Fruit fly (Drosophila melanogaster) whole organism, embryonic: ENCODE measurements around the gene CG12035.

Source experiments
- Aef1 ChIP-seq: fragments of 200-800 bp; sonication (Bioruptor generic); IDR thresholded peaks from 3 replicates; pipeline ENCODE4 v1.3.6; 2022; ENCODE audit warnings: missing biosample characterization, missing genetic modification characterization
- CG13287 ChIP-seq: fragments of 200-800 bp; sonication (Bioruptor generic); IDR thresholded peaks from 2 replicates; pipeline ENCODE4 v1.3.6; 2022; ENCODE audit warnings: missing biosample characterization, missing genetic modification characterization; ENCODE audit not compliant: partially characterized antibody
- CG8478 ChIP-seq: fragments of >200 bp; optimal IDR thresholded peaks from 2 replicates; lab custom pipeline; 2018
- Eip74EF ChIP-seq, 2 experiments: fragments of 200-800 bp in 1 of 2; fragments of >200 bp in 1 of 2; sonication (Bioruptor generic) in 1 of 2; optimal IDR thresholded peaks; 2 replicates each; lab custom pipeline; 2017 to 2019; ENCODE audit warnings: missing biosample characterization in 2 of 2, missing genetic modification characterization in 2 of 2, mild to moderate bottlenecking in 1 of 2, moderate library complexity in 1 of 2
- Xrp1 ChIP-seq: fragments of 200-800 bp; sonication (Bioruptor generic); IDR thresholded peaks from 2 replicates; pipeline ENCODE4 v1.3.6; 2022; ENCODE audit warnings: missing biosample characterization, missing genetic modification characterization
- fu2 ChIP-seq: fragments of 200-800 bp; sonication (Bioruptor generic); optimal IDR thresholded peaks from 2 replicates; lab custom pipeline; 2016; ENCODE audit warnings: missing biosample characterization, missing genetic modification characterization
- gsb ChIP-seq: fragments of 200-800 bp; sonication (Bioruptor generic); IDR thresholded peaks from 2 replicates; pipeline ENCODE4 v1.3.6; 2022; ENCODE audit warnings: missing biosample characterization, missing genetic modification characterization

DNA sequence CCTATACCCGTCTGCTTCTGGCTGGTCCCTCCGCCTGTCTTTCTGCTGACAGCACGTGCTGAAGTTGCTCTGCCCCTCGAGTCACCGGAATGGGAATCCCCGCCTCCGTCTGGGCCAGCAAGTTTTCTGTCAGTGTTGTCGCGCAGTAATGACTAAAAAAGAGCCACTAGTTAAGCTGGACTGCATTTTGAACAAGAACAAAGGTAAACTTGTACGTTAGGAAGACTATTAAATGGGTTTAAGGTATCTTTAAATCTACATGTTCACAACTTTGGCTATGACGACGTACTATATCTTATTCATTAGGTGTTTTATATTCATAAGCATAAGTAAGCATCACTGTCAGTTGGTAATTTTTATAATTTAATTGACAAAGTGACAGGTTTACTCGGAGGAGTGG, 44.8 kb upstream of the CG12035 start:
- TF ChIP-seq Aef1 (GFP tag; lab: Robert Waterston, UW) (no peak), fu2 (GFP tag; lab: Kevin White, UChicago) (no peak), Xrp1 (GFP tag; lab: Robert Waterston, UW) (no peak), Eip74EF (GFP tag; optimal IDR thresholded peaks at IDR 0.05; lab: Kevin White, UChicago) (no peak), CG13287 (GFP tag; lab: Robert Waterston, UW) (no peak), gsb (GFP tag; lab: Robert Waterston, UW) (no peak), CG8478 (lab: Kevin White, UChicago) (no peak)
